Fruit fly (Drosophila melanogaster) Kc167 (cell line): ENCODE results near the gene CG18764.

Source experiments
- Sin3A ChIP-seq: fragments of >200 bp; optimal IDR thresholded peaks from 2 replicates; lab custom pipeline; 2018; ENCODE audit warnings: missing external identifiers
- h ChIP-seq: fragments of >200 bp; optimal IDR thresholded peaks from 3 replicates; lab custom pipeline; 2018; ENCODE audit warnings: missing external identifiers
- insv ChIP-seq: fragments of >200 bp; optimal IDR thresholded peaks from 3 replicates; lab custom pipeline; 2018; ENCODE audit warnings: missing external identifiers
- ttk ChIP-seq: sonication (Bioruptor generic); optimal IDR thresholded peaks from 2 replicates; lab custom pipeline; 2017; ENCODE audit warnings: missing external identifiers

DNA sequence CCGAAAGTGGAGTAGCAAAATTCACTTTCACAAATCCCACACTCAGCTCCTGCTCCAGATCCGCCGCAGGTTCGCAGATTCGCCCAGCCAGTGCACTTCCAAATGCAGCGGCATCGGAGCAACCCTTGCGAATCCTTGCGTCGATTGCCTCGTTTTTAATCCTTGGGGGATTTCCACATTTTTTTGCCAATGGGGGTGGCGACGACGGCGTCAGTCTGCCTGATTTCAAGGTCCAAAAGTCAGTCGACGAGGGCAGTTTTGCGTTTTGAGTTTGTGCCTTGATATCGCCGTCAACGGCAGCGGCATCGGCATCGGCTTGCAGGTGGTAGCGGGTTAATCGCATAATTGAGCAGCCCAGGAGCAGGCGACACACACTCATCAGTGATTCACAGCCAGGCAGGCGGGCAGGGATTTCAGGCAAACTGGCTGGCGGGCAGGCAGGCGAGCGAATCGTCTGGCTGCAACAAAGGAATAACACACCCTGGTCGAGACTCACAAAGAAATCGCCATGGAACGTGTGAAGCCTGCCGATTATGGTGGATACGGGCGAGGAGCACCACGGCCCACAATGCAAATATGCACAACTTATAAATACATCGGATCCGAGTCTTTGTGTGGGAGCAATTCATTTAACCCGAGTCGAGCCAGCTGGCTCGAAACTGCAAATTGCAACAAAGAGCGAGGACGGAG is 11.1 kb upstream of the CG18764 start:
- no peak for TF ChIP-seq insv (lab: Kevin White, UChicago)
- TF ChIP-seq Sin3A (lab: Kevin White, UChicago), result no peak
- no peak for TF ChIP-seq ttk
- no peak for TF ChIP-seq h (lab: Kevin White, UChicago)
